Worm (Caenorhabditis elegans): ENCODE results near the gene F10C5.3.

DNA sequence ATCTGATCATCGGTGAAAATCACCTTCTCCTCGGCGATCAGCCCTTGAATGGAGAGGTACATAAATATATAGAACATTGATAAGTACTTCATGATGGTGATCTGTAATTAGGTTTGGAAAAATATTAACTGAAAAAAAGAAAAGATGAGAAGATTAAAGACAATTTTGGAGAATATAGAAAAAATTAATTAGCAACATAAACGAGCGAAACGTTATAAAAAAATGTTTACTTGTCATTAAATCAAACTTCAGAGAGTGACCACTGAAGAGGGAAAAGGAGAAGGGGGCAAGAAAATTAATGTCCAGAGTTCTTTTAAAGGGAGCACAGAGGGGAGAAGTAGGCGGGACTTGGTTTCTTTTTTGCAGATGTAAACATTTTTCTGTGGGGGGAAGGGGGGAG is 43.2 kb downstream of the F10C5.3 start, which contains the start of gene T22F7.4:
- TF ChIP-seq ZK546.5 (tag; optimal IDR thresholded peaks at IDR 0.05) (no peak), elt-2 (tag; optimal IDR thresholded peaks at IDR 0.05) (no peak), ceh-16 (tag; optimal IDR thresholded peaks at IDR 0.05) (no peak), nhr-237 (tag; optimal IDR thresholded peaks at IDR 0.05) (no peak), nhr-76 (tag; optimal IDR thresholded peaks at IDR 0.05) (no peak), unc-62 (GFP tag; optimal IDR thresholded peaks at IDR 0.05) (no peak), aly-2 (tag; optimal IDR thresholded peaks at IDR 0.05) (no peak), lin-39 (tag; optimal IDR thresholded peaks at IDR 0.05) (no peak), skn-1 (tag; optimal IDR thresholded peaks at IDR 0.05) (no peak)
